Worm (Caenorhabditis elegans) whole organism, L4 larva: ENCODE data around the gene D1054.8.

Experiments used
- F37D6.2 ChIP-seq: sonication (generic microtip); optimal IDR thresholded peaks from 2 replicates; lab custom pipeline; 2016; ENCODE audit warnings: mild to moderate bottlenecking, missing genetic modification characterization, missing compliant biosample characterization
- F49E8.2 ChIP-seq: sonication (generic microtip); optimal IDR thresholded peaks from 2 replicates; lab custom pipeline; 2016; ENCODE audit warnings: missing compliant biosample characterization, mild to moderate bottlenecking, missing genetic modification characterization, borderline replicate concordance
- T20F7.1 ChIP-seq: fragments of 200-800 bp; sonication (Bioruptor generic); optimal IDR thresholded peaks from 2 replicates; lab custom pipeline; 2018; ENCODE audit warnings: mild to moderate bottlenecking, missing genetic modification characterization, missing compliant biosample characterization
- Y5F2A.4 ChIP-seq: fragments of 200-800 bp; sonication (Bioruptor generic); optimal IDR thresholded peaks from 2 replicates; lab custom pipeline; 2018; ENCODE audit warnings: mild to moderate bottlenecking, missing genetic modification characterization, missing compliant biosample characterization
- Y75B8A.6 ChIP-seq: fragments of 200-800 bp; sonication (Bioruptor generic); IDR thresholded peaks from 2 replicates; pipeline ENCODE4 v1.3.6; 2022; ENCODE audit warnings: missing genetic modification reagents, missing genetic modification characterization, missing compliant biosample characterization
- aha-1 ChIP-seq: fragments of 150-350 bp; peaks from one replicate; lab custom pipeline; 2014; ENCODE audit warnings: missing biosample characterization, missing genetic modification characterization
- aly-2 ChIP-seq: sonication (generic microtip); optimal IDR thresholded peaks from 2 replicates; lab custom pipeline; 2018; ENCODE audit warnings: missing biosample characterization, missing genetic modification characterization
- ama-1 ChIP-seq: fragments of 150-350 bp; optimal IDR thresholded peaks from 2 replicates; lab custom pipeline; 2014; ENCODE audit warnings: inconsistent platforms, mixed read lengths
- ces-1 ChIP-seq: fragments of 150-350 bp; sonication (generic microtip); optimal IDR thresholded peaks from 4 replicates; lab custom pipeline; 2014; ENCODE audit warnings: missing biosample characterization, missing genetic modification reagents, missing genetic modification characterization
- daf-8 ChIP-seq: fragments of 200-800 bp; sonication (Bioruptor generic); IDR thresholded peaks from 2 replicates; pipeline ENCODE4 v1.3.6; 2022; ENCODE audit warnings: missing genetic modification characterization, missing compliant biosample characterization
- dmd-6 ChIP-seq: fragments of 200-800 bp; sonication (Bioruptor generic); IDR thresholded peaks from 2 replicates; pipeline ENCODE4 v1.3.6; 2022; ENCODE audit warnings: missing genetic modification reagents, missing genetic modification characterization, missing compliant biosample characterization
- dmd-8 ChIP-seq: fragments of 200-800 bp; sonication (Bioruptor generic); IDR thresholded peaks from 2 replicates; pipeline ENCODE4 v1.3.6; 2022; ENCODE audit warnings: missing genetic modification characterization, missing compliant biosample characterization
- fkh-10 ChIP-seq: fragments of 150-350 bp; optimal IDR thresholded peaks from 2 replicates; lab custom pipeline; 2014; ENCODE audit warnings: missing biosample characterization, missing genetic modification reagents, missing genetic modification characterization
- hlh-30 ChIP-seq: sonication (generic microtip); optimal IDR thresholded peaks from 2 replicates; lab custom pipeline; 2017; ENCODE audit warnings: antibody characterized with exemption, mild to moderate bottlenecking, missing genetic modification characterization, missing compliant biosample characterization; ENCODE audit not compliant: insufficient read depth
- hmg-1.1 ChIP-seq: fragments of 200-800 bp; sonication (Bioruptor generic); IDR thresholded peaks from 2 replicates; pipeline ENCODE4 v1.3.6; 2022; ENCODE audit warnings: missing genetic modification reagents, missing genetic modification characterization, missing compliant biosample characterization
- lsy-2 ChIP-seq, 2 experiments: fragments of 150-350 bp in 1 of 2; sonication (generic microtip) in 1 of 2; optimal IDR thresholded peaks; 2 replicates each; lab custom pipeline; 2014 to 2017; ENCODE audit warnings: missing biosample characterization in 2 of 2, missing genetic modification characterization in 2 of 2
- madf-5 ChIP-seq, 2 experiments: fragments of 200-800 bp; sonication (Bioruptor generic); IDR thresholded peaks; 2 replicates each; pipeline ENCODE4 v1.3.6; 2022; ENCODE audit warnings: missing compliant biosample characterization in 2 of 2, missing genetic modification characterization in 2 of 2
- mdl-1 ChIP-seq, 2 experiments: fragments of 150-350 bp in 1 of 2; sonication (generic microtip) in 1 of 2; optimal IDR thresholded peaks; 2 replicates each; lab custom pipeline; 2014 to 2017; ENCODE audit warnings: missing biosample characterization in 2 of 2, missing genetic modification characterization in 2 of 2
- mep-1 ChIP-seq: fragments of 150-350 bp; sonication (generic microtip); optimal IDR thresholded peaks from 3 replicates; lab custom pipeline; 2014; ENCODE audit warnings: missing biosample characterization, missing genetic modification characterization
- mxl-3 ChIP-seq: fragments of 200-800 bp; sonication (Bioruptor generic); optimal IDR thresholded peaks from 2 replicates; lab custom pipeline; 2018; ENCODE audit warnings: mild to moderate bottlenecking, missing genetic modification characterization, missing compliant biosample characterization
- nhr-102 ChIP-seq: sonication (generic microtip); optimal IDR thresholded peaks from 2 replicates; lab custom pipeline; 2016; ENCODE audit warnings: mild to moderate bottlenecking, missing genetic modification characterization, moderate library complexity, missing compliant biosample characterization
- nhr-111 ChIP-seq: fragments of 200-800 bp; sonication (Bioruptor generic); optimal IDR thresholded peaks from 2 replicates; lab custom pipeline; 2018; ENCODE audit warnings: mild to moderate bottlenecking, missing genetic modification characterization, missing compliant biosample characterization
- nhr-237 ChIP-seq: sonication (generic microtip); optimal IDR thresholded peaks from 2 replicates; lab custom pipeline; 2017; ENCODE audit warnings: missing biosample characterization, missing genetic modification characterization
- nhr-25 ChIP-seq: sonication (generic microtip); optimal IDR thresholded peaks from 2 replicates; lab custom pipeline; 2017; ENCODE audit warnings: missing genetic modification characterization, mild to moderate bottlenecking, missing compliant biosample characterization, antibody characterized with exemption, moderate library complexity, borderline replicate concordance; ENCODE audit not compliant: insufficient read depth
- nhr-28 ChIP-seq: fragments of 150-350 bp; optimal IDR thresholded peaks from 2 replicates; lab custom pipeline; 2014; ENCODE audit warnings: missing biosample characterization, missing genetic modification characterization
- nhr-41 ChIP-seq: fragments of 200-800 bp; sonication (Bioruptor generic); IDR thresholded peaks from 2 replicates; pipeline ENCODE4 v1.3.6; 2022; ENCODE audit warnings: missing genetic modification reagents, missing genetic modification characterization, missing compliant biosample characterization
- nhr-42 ChIP-seq: fragments of 200-800 bp; sonication (Bioruptor generic); IDR thresholded peaks from 2 replicates; pipeline ENCODE4 v1.3.6; 2022; ENCODE audit warnings: missing genetic modification characterization, missing compliant biosample characterization
- php-3 ChIP-seq: fragments of 200-800 bp; sonication (Bioruptor generic); IDR thresholded peaks from 2 replicates; pipeline ENCODE4 v1.3.6; 2022; ENCODE audit warnings: missing genetic modification reagents, missing genetic modification characterization, missing compliant biosample characterization
- skn-1 ChIP-seq: fragments of 150-350 bp; optimal IDR thresholded peaks from 2 replicates; lab custom pipeline; 2014; ENCODE audit warnings: missing biosample characterization, missing genetic modification characterization
- unc-130 ChIP-seq: sonication (generic microtip); optimal IDR thresholded peaks from 2 replicates; lab custom pipeline; 2016; ENCODE audit warnings: missing genetic modification reagents, missing genetic modification characterization, missing compliant biosample characterization
- unc-62 ChIP-seq, 3 experiments: fragments of 150-350 bp in 1 of 3; sonication (generic microtip); optimal IDR thresholded peaks in 2 of 3; peaks in 1 of 3; 1 replicate in 1 of 3; 2 replicates in 2 of 3; lab custom pipeline; 2014 to 2017; ENCODE audit warnings: missing biosample characterization in 3 of 3, missing genetic modification characterization in 3 of 3, missing genetic modification reagents in 3 of 3, missing genotype in 1 of 3
- zfp-2 ChIP-seq: sonication (generic microtip); optimal IDR thresholded peaks from 2 replicates; lab custom pipeline; 2016; ENCODE audit warnings: mild to moderate bottlenecking, missing genetic modification characterization, missing compliant biosample characterization
- zip-11 ChIP-seq: fragments of 200-800 bp; sonication (Bioruptor generic); IDR thresholded peaks from 2 replicates; pipeline ENCODE4 v1.3.6; 2022; ENCODE audit warnings: missing genetic modification characterization, missing compliant biosample characterization
- zip-2 ChIP-seq: fragments of 150-350 bp; optimal IDR thresholded peaks from 2 replicates; lab custom pipeline; 2014; ENCODE audit warnings: missing biosample characterization, missing genetic modification characterization
- ztf-11 ChIP-seq: fragments of 150-350 bp; optimal IDR thresholded peaks from 2 replicates; lab custom pipeline; 2014; ENCODE audit warnings: missing biosample characterization, missing genetic modification characterization

The D1054.8 gene

DNA sequence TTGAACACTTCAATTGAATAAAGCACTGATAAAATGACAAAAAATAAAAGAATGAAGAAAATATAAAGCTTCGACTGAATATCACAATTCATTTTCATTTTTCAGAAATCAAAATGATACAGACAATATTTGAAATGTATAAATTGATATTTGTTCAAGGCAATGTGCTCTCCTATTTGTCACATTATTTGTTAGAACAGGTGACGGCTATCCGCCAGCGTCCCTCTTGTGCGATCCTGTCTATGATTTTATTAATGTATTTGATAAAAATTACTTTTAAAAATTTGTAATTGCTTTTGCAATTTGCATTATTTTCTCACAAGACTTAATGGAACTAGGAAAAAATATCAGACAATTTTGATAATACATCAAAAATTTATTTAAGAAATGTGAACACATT lies 30.1 kb upstream of the D1054.8 start, which contains the start of gene F28H7.7:
F28H7.7 (minus strand) TSS at position 101 of the 400 bp plus-strand sequence.
- TF ChIP-seq lsy-2 (tag; optimal IDR thresholded peaks at IDR 0.05; lab: Kevin White, UChicago) (no peak), fkh-10 (GFP tag; lab: Kevin White, UChicago) (no peak), dmd-8 (no peak), hmg-1.1 (GFP tag; lab: Robert Waterston, UW) (no peak), nhr-42 (GFP tag; lab: Robert Waterston, UW) (no peak), unc-130 (GFP tag; lab: Kevin White, UChicago) (no peak), T20F7.1 (GFP tag; lab: Kevin White, UChicago) (no peak), nhr-41 (GFP tag; lab: Robert Waterston, UW) (no peak), skn-1 (tag; lab: Kevin White, UChicago) (no peak), F49E8.2 (tag; lab: Kevin White, UChicago) (no peak), F37D6.2 (tag; lab: Kevin White, UChicago) (no peak), aly-2 (tag; lab: Kevin White, UChicago) (no peak), daf-8 (GFP tag; lab: Robert Waterston, UW) (no peak), ama-1 (lab: Kevin White, UChicago) (no peak), ces-1 (GFP tag; lab: Kevin White, UChicago) (no peak)

- TF ChIP-seq aly-2 (tag; lab: Kevin White, UChicago), result no peak
- no peak for TF ChIP-seq zip-11
Measured at ce11 chrV:10756698-10757097, 27.4 kb upstream of the D1054.8 start, which contains the start of gene irld-6. TSS of gene irld-6 (minus strand) at chrV:10756798.

ce11 chrV:10757128-10757527 lies 27.0 kb upstream of the D1054.8 start:
- TF ChIP-seq madf-5 (GFP tag; IDR thresholded peaks at IDR 0.05; lab: Robert Waterston, UW), result no peak
- TF ChIP-seq Y5F2A.4, result no peak
- peak; percentile 8 for TF ChIP-seq nhr-28 (tag; lab: Kevin White, UChicago)
- TF ChIP-seq zfp-2 (tag; lab: Kevin White, UChicago), result no peak
- TF ChIP-seq nhr-25, result peak; percentile 73
- TF ChIP-seq dmd-6 (GFP tag; lab: Robert Waterston, UW), result no peak
- peak in 1 of 2 experiments; percentile 48 for TF ChIP-seq mdl-1 (tag; optimal IDR thresholded peaks at IDR 0.05; lab: Kevin White, UChicago)
- no peak for TF ChIP-seq nhr-237 (tag; lab: Kevin White, UChicago)
- peak; percentile 3 for TF ChIP-seq mxl-3 (GFP tag; lab: Kevin White, UChicago)
- peak; percentile 22 for TF ChIP-seq aha-1 (tag; lab: Kevin White, UChicago)
- TF ChIP-seq mep-1 (tag; lab: Kevin White, UChicago), result peak; percentile 10
- TF ChIP-seq php-3 (GFP tag; lab: Robert Waterston, UW), result no peak
- TF ChIP-seq unc-62 (GFP tag; optimal IDR thresholded peaks at IDR 0.05 in 1 of 2; lab: Kevin White, UChicago), result peak in 1 of 2 experiments; percentile 44
- TF ChIP-seq unc-62 (tag; optimal IDR thresholded peaks at IDR 0.05; lab: Kevin White, UChicago), result no peak
- TF ChIP-seq hlh-30, result peak; percentile 24

DNA sequence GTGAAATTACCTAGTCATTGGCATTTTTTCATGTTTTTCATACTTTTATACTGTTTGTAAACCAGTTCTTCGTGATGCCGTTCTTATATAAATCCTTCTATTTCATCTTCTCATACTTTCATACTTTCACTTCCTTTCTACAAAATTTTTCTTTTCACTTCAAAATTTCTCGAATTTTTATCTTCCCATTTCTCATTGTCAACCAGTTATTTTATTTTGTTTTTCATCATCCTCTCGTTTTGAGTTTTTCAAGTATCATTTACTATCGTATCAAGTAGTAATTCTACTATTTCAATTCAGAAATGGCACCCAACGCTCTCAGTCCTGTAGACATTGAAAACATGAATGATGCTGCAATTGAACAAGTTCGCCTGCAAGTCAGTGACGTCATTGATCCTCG lies 25.5 kb upstream of the D1054.8 start, which contains the start of gene F28H7.8:
F28H7.8 (plus strand) TSS at position 301 of the 400 bp plus-strand sequence.
- TF ChIP-seq ztf-11 (tag; lab: Kevin White, UChicago) (no peak), unc-62 (GFP tag; optimal IDR thresholded peaks at IDR 0.05 in 1 of 2; lab: Kevin White, UChicago) (peak in 1 of 2 experiments; percentile 38), unc-62 (tag; optimal IDR thresholded peaks at IDR 0.05; lab: Kevin White, UChicago) (no peak)

- TF ChIP-seq mep-1 (tag; lab: Kevin White, UChicago) (no peak), nhr-111 (GFP tag; lab: Kevin White, UChicago) (no peak), Y75B8A.6 (no peak), nhr-25 (peak; percentile 31), nhr-102 (tag; lab: Kevin White, UChicago) (no peak), zip-2 (tag; lab: Kevin White, UChicago) (no peak), unc-62 (GFP tag; optimal IDR thresholded peaks at IDR 0.05 in 1 of 2; lab: Kevin White, UChicago) (peak in 1 of 2 experiments; percentile 94), unc-62 (tag; optimal IDR thresholded peaks at IDR 0.05; lab: Kevin White, UChicago) (no peak)
- TF ChIP-seq, all 104 proteins: peak for 2
Measured at ce11 chrV:10760839-10761238, 23.3 kb upstream of the D1054.8 start.
